Worm (Caenorhabditis elegans) whole organism, L2 larva: ENCODE measurements around the gene flp-15.

ENCODE experiments used
- elt-1 ChIP-seq: fragments of 150-350 bp; optimal IDR thresholded peaks from 2 replicates; lab custom pipeline; 2014; ENCODE audit warnings: missing biosample characterization, missing genetic modification characterization
- lin-39 ChIP-seq: fragments of 150-350 bp; optimal IDR thresholded peaks from 2 replicates; lab custom pipeline; 2014; ENCODE audit warnings: missing biosample characterization, missing genetic modification reagents, missing genetic modification characterization
- lsy-2 ChIP-seq, 2 experiments: fragments of 150-350 bp in 1 of 2; sonication (generic microtip) in 1 of 2; optimal IDR thresholded peaks; 2 replicates each; lab custom pipeline; 2014 to 2017; ENCODE audit warnings: missing biosample characterization in 2 of 2, missing genetic modification characterization in 2 of 2
- nhr-11 ChIP-seq: fragments of 150-350 bp; optimal IDR thresholded peaks from 2 replicates; lab custom pipeline; 2014; ENCODE audit warnings: missing biosample characterization, missing genetic modification characterization
- nhr-237 ChIP-seq: fragments of 150-350 bp; optimal IDR thresholded peaks from 2 replicates; lab custom pipeline; 2014; ENCODE audit warnings: missing biosample characterization, missing genetic modification characterization
- peb-1 ChIP-seq: fragments of 150-350 bp; optimal IDR thresholded peaks from 2 replicates; lab custom pipeline; 2014; ENCODE audit warnings: missing biosample characterization, missing genetic modification characterization
- unc-62 ChIP-seq: fragments of 150-350 bp; optimal IDR thresholded peaks from 2 replicates; lab custom pipeline; 2014; ENCODE audit warnings: missing biosample characterization, missing genetic modification reagents, missing genetic modification characterization
- zag-1 ChIP-seq: fragments of 150-350 bp; optimal IDR thresholded peaks from 2 replicates; lab custom pipeline; 2014; ENCODE audit warnings: missing biosample characterization, missing genetic modification characterization

ce11 chrIII:13695588-13695987, 27.9 kb upstream of the flp-15 start:
- TF ChIP-seq lsy-2 (tag; optimal IDR thresholded peaks at IDR 0.05; lab: Kevin White, UChicago) (no peak), nhr-237 (tag; lab: Kevin White, UChicago) (no peak), nhr-11 (tag; lab: Kevin White, UChicago) (no peak), peb-1 (tag; lab: Kevin White, UChicago) (no peak), lin-39 (tag; lab: Kevin White, UChicago) (no peak), unc-62 (GFP tag; lab: Kevin White, UChicago) (no peak), zag-1 (no peak), elt-1 (tag; lab: Kevin White, UChicago) (no peak)
